Worm (Caenorhabditis elegans): ENCODE data around the gene cpt-6.

Gene cpt-6

DNA sequence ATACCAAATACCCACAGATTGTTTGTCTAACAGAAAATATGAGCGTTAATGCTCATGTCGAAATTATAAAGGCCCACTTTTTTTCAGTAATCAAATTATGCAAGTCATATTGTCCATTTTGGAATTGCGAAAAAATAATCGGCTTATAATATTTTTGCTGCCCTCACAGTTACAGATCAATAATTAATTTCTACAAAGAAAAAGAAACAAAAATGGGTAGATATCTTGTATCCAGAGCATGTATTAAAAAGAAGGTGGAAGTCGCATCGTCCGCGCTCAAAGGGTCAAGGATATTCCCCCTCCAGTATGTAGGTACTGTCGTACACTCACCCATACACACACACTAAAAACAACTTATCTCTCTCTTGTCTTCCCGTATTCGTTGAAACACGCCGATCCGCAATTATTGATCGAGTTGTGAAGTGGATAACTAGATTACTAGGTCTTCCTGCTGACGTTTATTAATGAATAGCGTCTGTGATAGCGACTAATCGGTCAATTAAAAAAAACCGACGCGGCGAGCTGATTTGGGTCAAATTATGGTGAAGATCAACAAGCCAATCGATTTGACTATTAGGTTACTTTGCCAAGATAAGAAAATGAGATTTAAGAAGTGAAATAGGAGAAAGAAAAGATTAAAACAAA, 20.2 kb upstream of the cpt-6 start:
- TF ChIP-seq nhr-85 (tag) (peak; percentile 6), ceh-88 (GFP tag; IDR thresholded peaks at IDR 0.05) (no peak), ceh-90 (tag; optimal IDR thresholded peaks at IDR 0.05) (no peak), unc-62 (GFP tag; optimal IDR thresholded peaks at IDR 0.05) (no peak), mdl-1 (tag; optimal IDR thresholded peaks at IDR 0.05) (no peak), elt-3 (tag; optimal IDR thresholded peaks at IDR 0.05) (peak in 1 of 6 experiments; percentile 4), nhr-20 (tag; optimal IDR thresholded peaks at IDR 0.05) (no peak), dpl-1 (GFP tag; optimal IDR thresholded peaks at IDR 0.05) (no peak), sup-37 (GFP tag; optimal IDR thresholded peaks at IDR 0.05) (no peak), tlp-1 (tag; optimal IDR thresholded peaks at IDR 0.05) (no peak), sox-4 (tag; optimal IDR thresholded peaks at IDR 0.05) (no peak), blmp-1 (tag; optimal IDR thresholded peaks at IDR 0.05) (peak; percentile 70), mef-2 (tag; optimal IDR thresholded peaks at IDR 0.05) (no peak), alr-1 (tag; optimal IDR thresholded peaks at IDR 0.05; ENCODE audit: borderline replicate concordance) (no peak), rnt-1 (tag; optimal IDR thresholded peaks at IDR 0.05) (no peak), fkh-8 (tag; optimal IDR thresholded peaks at IDR 0.05) (no peak), fkh-10 (GFP tag; optimal IDR thresholded peaks at IDR 0.05) (no peak), F16B12.6 (tag; optimal IDR thresholded peaks at IDR 0.05) (no peak), ceh-8 (GFP tag; optimal IDR thresholded peaks at IDR 0.05) (no peak)

DNA sequence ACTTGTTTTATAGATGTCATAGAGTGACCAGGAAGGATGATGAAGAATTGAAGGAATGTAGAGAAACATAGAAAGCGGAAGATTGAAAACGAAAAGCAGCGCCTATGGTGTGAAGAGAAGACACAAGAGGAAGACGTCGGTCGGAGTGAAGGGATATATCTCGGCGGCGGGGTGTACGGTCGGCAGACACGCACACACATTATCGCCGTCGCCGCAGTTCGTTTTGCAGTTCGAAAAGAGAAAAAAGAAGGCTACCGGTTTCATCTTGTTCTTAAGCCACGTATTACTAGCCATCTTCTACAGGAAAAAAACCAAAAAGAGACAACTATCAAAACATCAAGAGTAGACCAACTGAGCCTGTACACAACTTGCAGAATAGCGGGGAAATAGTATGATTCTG, 19.6 kb upstream of the cpt-6 start:
- TF ChIP-seq elt-3 (tag; optimal IDR thresholded peaks at IDR 0.05) (peak in 1 of 6 experiments; percentile 32), xbp-1 (tag; optimal IDR thresholded peaks at IDR 0.05) (peak; percentile 22), efl-3 (GFP tag; optimal IDR thresholded peaks at IDR 0.05) (no peak), rnt-1 (tag; optimal IDR thresholded peaks at IDR 0.05) (no peak), hlh-17 (GFP tag; optimal IDR thresholded peaks at IDR 0.05; ENCODE audit: borderline replicate concordance) (no peak), efl-1 (optimal IDR thresholded peaks at IDR 0.05) (no peak), efl-1 (GFP tag; optimal IDR thresholded peaks at IDR 0.05 in 1 of 2) (peak in 1 of 2 experiments; percentile 59), lin-14 (GFP tag; optimal IDR thresholded peaks at IDR 0.05) (peak; percentile 72), blmp-1 (tag; optimal IDR thresholded peaks at IDR 0.05) (peak; percentile 94), nhr-90 (tag; optimal IDR thresholded peaks at IDR 0.05; ENCODE audit: poor library complexity) (peak; percentile 19), nhr-12 (tag; optimal IDR thresholded peaks at IDR 0.05) (no peak)

DNA sequence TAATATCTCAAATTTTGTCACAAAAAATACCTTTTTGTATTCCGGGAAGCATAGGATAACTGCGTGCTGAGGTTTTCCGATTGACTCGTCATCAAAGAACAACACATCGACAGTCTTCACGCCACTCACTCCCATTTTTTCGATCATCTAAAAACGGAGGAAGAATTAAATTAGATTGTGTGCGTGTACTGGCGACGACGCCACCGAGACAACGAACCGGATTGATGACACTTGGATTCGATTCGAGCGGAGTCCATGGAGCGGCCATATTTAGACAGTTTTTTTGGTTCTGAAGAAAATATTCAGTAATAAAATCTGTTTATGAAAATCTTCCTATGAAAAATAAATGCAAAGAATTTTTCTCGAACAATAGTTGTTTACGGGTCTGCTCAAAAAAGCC, 17.4 kb upstream of the cpt-6 start, which contains the start of gene ubh-1:
Gene ubh-1, minus strand, starts transcription at position 289 of the 400 bp plus-strand sequence.
- no peak for TF ChIP-seq nhr-11 (tag; optimal IDR thresholded peaks at IDR 0.05)
- TF ChIP-seq lin-35 (GFP tag; optimal IDR thresholded peaks at IDR 0.05), result no peak
- peak in 1 of 6 experiments; percentile 23 for TF ChIP-seq elt-3 (tag; optimal IDR thresholded peaks at IDR 0.05)
- no peak for TF ChIP-seq F16B12.6 (tag; optimal IDR thresholded peaks at IDR 0.05)
- TF ChIP-seq efl-1 (optimal IDR thresholded peaks at IDR 0.05), result no peak
- peak in 1 of 2 experiments; percentile 24 for TF ChIP-seq efl-1 (GFP tag; optimal IDR thresholded peaks at IDR 0.05 in 1 of 2)

DNA sequence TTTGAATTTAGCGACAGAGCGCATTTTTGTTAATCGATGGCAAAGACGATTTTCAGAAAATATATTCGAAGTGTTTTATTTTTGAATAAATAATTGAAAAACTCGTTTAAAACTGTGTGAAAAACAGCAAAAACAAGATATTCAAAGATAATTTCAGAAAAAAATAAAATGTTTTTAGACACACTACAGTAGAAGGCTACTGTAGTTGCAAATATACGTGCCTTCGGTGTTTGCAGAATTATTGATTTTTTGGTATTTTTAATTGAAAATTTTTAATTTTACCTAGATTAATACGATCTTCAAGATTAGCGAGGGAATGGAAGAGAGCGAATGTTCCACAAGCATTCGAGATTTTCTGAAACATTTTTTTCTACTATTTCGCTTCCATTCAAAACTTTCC, 16.9 kb upstream of the cpt-6 start:
- TF ChIP-seq fkh-8 (tag; optimal IDR thresholded peaks at IDR 0.05) (no peak), lsy-2 (tag; optimal IDR thresholded peaks at IDR 0.05) (peak in 1 of 2 experiments; percentile 50)

DNA sequence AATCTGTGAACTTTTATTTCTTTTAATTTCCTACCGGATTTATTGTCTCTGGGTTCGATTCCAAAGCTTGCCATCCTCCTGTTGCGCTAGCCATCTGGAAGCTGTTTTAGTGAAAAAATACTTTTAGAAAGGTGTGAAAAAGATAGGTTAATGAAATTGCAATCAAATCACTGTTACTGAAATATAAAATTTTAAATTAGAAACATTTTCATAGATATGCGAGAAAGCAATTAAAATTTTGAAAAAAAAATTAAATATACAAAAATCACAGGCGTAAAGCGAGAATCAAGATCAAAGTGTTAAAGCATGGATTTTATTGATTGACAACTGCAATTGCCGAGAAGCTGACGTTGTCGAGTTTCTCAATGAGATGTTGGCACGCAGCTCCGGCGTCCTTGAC, 16.0 kb upstream of the cpt-6 start, which contains the start of gene ubh-2:
Gene ubh-2, minus strand, starts transcription at position 101 of the 400 bp plus-strand sequence.
- no peak for TF ChIP-seq sox-4 (tag; optimal IDR thresholded peaks at IDR 0.05)
- TF ChIP-seq egl-27 (tag; optimal IDR thresholded peaks at IDR 0.05), result no peak
- no peak for TF ChIP-seq nhr-90 (tag; optimal IDR thresholded peaks at IDR 0.05; ENCODE audit: poor library complexity)
- no peak for TF ChIP-seq hpl-2 (GFP tag; optimal IDR thresholded peaks at IDR 0.05)
- no peak for TF ChIP-seq nhr-71 (tag; optimal IDR thresholded peaks at IDR 0.05)
- no peak for TF ChIP-seq ama-1 (optimal IDR thresholded peaks at IDR 0.05)
- no peak for TF ChIP-seq blmp-1 (tag; optimal IDR thresholded peaks at IDR 0.05)
- TF ChIP-seq nhr-12 (tag; optimal IDR thresholded peaks at IDR 0.05), result no peak
- TF ChIP-seq vab-15 (tag; optimal IDR thresholded peaks at IDR 0.05), result no peak
- no peak for TF ChIP-seq egl-13 (tag; optimal IDR thresholded peaks at IDR 0.05)
- TF ChIP-seq pqm-1 (tag; optimal IDR thresholded peaks at IDR 0.05), result no peak
- no peak for TF ChIP-seq lin-13 (GFP tag; optimal IDR thresholded peaks at IDR 0.05)
- no peak for TF ChIP-seq lsy-2 (tag; optimal IDR thresholded peaks at IDR 0.05)
- no peak for TF ChIP-seq tlp-1 (tag; optimal IDR thresholded peaks at IDR 0.05)
- TF ChIP-seq nhr-28 (tag; optimal IDR thresholded peaks at IDR 0.05), result no peak
- no peak for TF ChIP-seq xbp-1 (tag; optimal IDR thresholded peaks at IDR 0.05)
- TF ChIP-seq mab-9 (GFP tag; IDR thresholded peaks at IDR 0.05), result no peak
- no peak for TF ChIP-seq hlh-4 (tag; optimal IDR thresholded peaks at IDR 0.05)

Measured in whole organism, L1 larva.